Worm (Caenorhabditis elegans) whole organism, mixed stage, embryonic: Measurements from ENCODE around the gene rop-1.

Source experiments
- M03D4.4 ChIP-seq: sonication (generic microtip); optimal IDR thresholded peaks from 2 replicates; lab custom pipeline; 2017; ENCODE audit warnings: mild to moderate bottlenecking, missing genetic modification characterization, missing compliant biosample characterization
- elt-3 ChIP-seq: fragments of 150-350 bp; optimal IDR thresholded peaks from 2 replicates; lab custom pipeline; 2014; ENCODE audit warnings: missing biosample characterization, missing genetic modification characterization
- nhr-12 ChIP-seq: fragments of 150-350 bp; optimal IDR thresholded peaks from 2 replicates; lab custom pipeline; 2014; ENCODE audit warnings: missing biosample characterization, missing genetic modification characterization
- nhr-76 ChIP-seq: sonication (generic microtip); optimal IDR thresholded peaks from 2 replicates; lab custom pipeline; 2017; ENCODE audit warnings: missing biosample characterization, missing genetic modification characterization
- pha-4 ChIP-seq: fragments of 150-350 bp; optimal IDR thresholded peaks from 2 replicates; lab custom pipeline; 2018; ENCODE audit warnings: missing biosample characterization, missing genetic modification reagents, missing genetic modification characterization
- unc-62 ChIP-seq: fragments of 150-350 bp; optimal IDR thresholded peaks from 2 replicates; lab custom pipeline; 2014; ENCODE audit warnings: missing biosample characterization, missing genetic modification reagents, missing genetic modification characterization
- zip-8 ChIP-seq: fragments of 150-350 bp; optimal IDR thresholded peaks from 2 replicates; lab custom pipeline; 2014; ENCODE audit warnings: missing biosample characterization, missing genetic modification characterization

- TF ChIP-seq M03D4.4 (no peak), pha-4 (tag; lab: Kevin White, UChicago) (no peak), unc-62 (GFP tag; lab: Kevin White, UChicago) (no peak), elt-3 (tag; lab: Kevin White, UChicago) (no peak), nhr-76 (no peak), zip-8 (no peak), nhr-12 (no peak)
Observed at ce11 chrV:10281374-10281773, 26.5 kb upstream of the rop-1 start, which contains the start of gene lys-2.
